Fruit fly (Drosophila melanogaster): ENCODE measurements around the gene CG9154.

The CG9154 gene

dm6 chr2L:6068544-6069251 lies 1.8 kb downstream of the CG9154 start, which contains the start of the genes CG9150 and Pfdn1:
CG9150 (minus strand) TSS chr2L:6068594.
Pfdn1 (plus strand) TSS chr2L:6069079.
- no peak for TF ChIP-seq CTCF (optimal IDR thresholded peaks at IDR 0.05)
- no peak for TF ChIP-seq CG8478 (optimal IDR thresholded peaks at IDR 0.05)

dm6 chr2L:6065823-6066222 lies 4.7 kb downstream of the CG9154 start, which contains the start of the genes Fbw5 and CG9147:
Fbw5 (minus strand) TSS chr2L:6065953.
CG9147 (plus strand) TSS chr2L:6065997.
- TF ChIP-seq CG8478 (optimal IDR thresholded peaks at IDR 0.05) (no peak), CTCF (optimal IDR thresholded peaks at IDR 0.05) (no peak)

dm6 chr2L:6062382-6063082 lies 8.0 kb downstream of the CG9154 start, which contains the start of the genes ND-51 and CG13994:
ND-51 (minus strand) TSS chr2L:6062757.
CG13994 (plus strand) TSS chr2L:6062989.
- TF ChIP-seq CG8478 (optimal IDR thresholded peaks at IDR 0.05) (no peak), CTCF (optimal IDR thresholded peaks at IDR 0.05) (no peak)

- no peak for TF ChIP-seq CTCF (optimal IDR thresholded peaks at IDR 0.05)
- no peak for TF ChIP-seq CG8478 (optimal IDR thresholded peaks at IDR 0.05)
Observed at dm6 chr2L:6060210-6060609, 10.3 kb downstream of the CG9154 start, which contains the start of gene CG34180. CG34180 (plus strand) TSS chr2L:6060510.

dm6 chr2L:6053874-6054469 lies 16.5 kb downstream of the CG9154 start, which contains the start of gene CG13995:
CG13995 (plus strand) TSS chr2L:6054302.
- TF ChIP-seq CG8478 (optimal IDR thresholded peaks at IDR 0.05) (no peak), CTCF (optimal IDR thresholded peaks at IDR 0.05) (no peak)

dm6 chr2L:6051212-6051621 lies 19.3 kb downstream of the CG9154 start:
- TF ChIP-seq CG8478 (optimal IDR thresholded peaks at IDR 0.05) (no peak), CTCF (optimal IDR thresholded peaks at IDR 0.05) (no peak)

- TF ChIP-seq CG8478 (optimal IDR thresholded peaks at IDR 0.05) (no peak), CTCF (optimal IDR thresholded peaks at IDR 0.05) (peak in 1 of 2 experiments; percentile 20)
Observed at dm6 chr2L:6050575-6050974, 19.9 kb downstream of the CG9154 start, which contains the start of gene CG9135. CG9135 (plus strand) TSS chr2L:6050800.

- TF ChIP-seq CTCF (optimal IDR thresholded peaks at IDR 0.05) = no peak
- TF ChIP-seq CG8478 (optimal IDR thresholded peaks at IDR 0.05) = no peak
Observed at dm6 chr2L:6048542-6048941, 21.9 kb downstream of the CG9154 start, which contains the start of the genes CG34179 and slmo. CG34179 (minus strand) TSS chr2L:6048706. slmo (minus strand) TSS chr2L:6048706.

dm6 chr2L:6047528-6048160 lies 22.8 kb downstream of the CG9154 start, which contains the start of gene IPIP:
IPIP (plus strand) TSS chr2L:6048002.
- TF ChIP-seq CTCF (optimal IDR thresholded peaks at IDR 0.05) = peak in 1 of 2 experiments; percentile 38
- TF ChIP-seq CG8478 (optimal IDR thresholded peaks at IDR 0.05) = no peak

- TF ChIP-seq CG8478 (optimal IDR thresholded peaks at IDR 0.05) (no peak), CTCF (optimal IDR thresholded peaks at IDR 0.05) (no peak)
Observed at dm6 chr2L:6046865-6047264, 23.6 kb downstream of the CG9154 start.

dm6 chr2L:6045972-6046718 lies 24.3 kb downstream of the CG9154 start, which contains the start of gene Pfas:
Pfas (minus strand) TSS chr2L:6046050.
- no peak for TF ChIP-seq CTCF (optimal IDR thresholded peaks at IDR 0.05)
- no peak for TF ChIP-seq CG8478 (optimal IDR thresholded peaks at IDR 0.05)

- TF ChIP-seq CG8478 (optimal IDR thresholded peaks at IDR 0.05) (no peak), CTCF (optimal IDR thresholded peaks at IDR 0.05) (no peak)
Observed at dm6 chr2L:6045484-6045883, 25.0 kb downstream of the CG9154 start.

dm6 chr2L:6037830-6038229 lies 32.7 kb downstream of the CG9154 start, which contains the start of the genes CG9117 and CG31643:
CG9117 (minus strand) TSS chr2L:6037902.
CG31643 (plus strand) TSS chr2L:6038117.
- no peak for TF ChIP-seq CG8478 (optimal IDR thresholded peaks at IDR 0.05)
- no peak for TF ChIP-seq CTCF (optimal IDR thresholded peaks at IDR 0.05)

- TF ChIP-seq CTCF (optimal IDR thresholded peaks at IDR 0.05) (no peak), CG8478 (optimal IDR thresholded peaks at IDR 0.05) (no peak)
Observed at dm6 chr2L:6036710-6037109, 33.8 kb downstream of the CG9154 start, which contains the start of gene mtm. mtm (minus strand) TSS chr2L:6037015.

All from S2 (cell line).